Worm (Caenorhabditis elegans): ENCODE measurements around the gene C39E9.12.
A peak's percentile ranks its signal among the peaks of the same experiment; 100 is the strongest.

ce11 chrIV:13082836-13083763 is 10.7 kb upstream of the C39E9.12 start:
- no peak for TF ChIP-seq elt-1 (tag; optimal IDR thresholded peaks at IDR 0.05)
- TF ChIP-seq ceh-28 (tag; optimal IDR thresholded peaks at IDR 0.05) = no peak
- TF ChIP-seq nhr-77 (tag; optimal IDR thresholded peaks at IDR 0.05) = no peak
- no peak for TF ChIP-seq ZK546.5 (tag; optimal IDR thresholded peaks at IDR 0.05)
- no peak for TF ChIP-seq ztf-11 (tag; optimal IDR thresholded peaks at IDR 0.05)
- TF ChIP-seq sea-2 (GFP tag; optimal IDR thresholded peaks at IDR 0.05) = no peak
- no peak for TF ChIP-seq ceh-82 (tag; optimal IDR thresholded peaks at IDR 0.05)
- TF ChIP-seq R02D3.7 (tag; optimal IDR thresholded peaks at IDR 0.05) = no peak
- TF ChIP-seq ama-1 (optimal IDR thresholded peaks at IDR 0.05) = peak; percentile 86
- TF ChIP-seq nhr-237 (tag; optimal IDR thresholded peaks at IDR 0.05) = no peak
- no peak for TF ChIP-seq nfya-1 (tag; optimal IDR thresholded peaks at IDR 0.05; ENCODE audit: insufficient read depth)
